Worm (Caenorhabditis elegans) whole organism, late embryonic: ENCODE data around the gene cest-26.

Source experiments
- ceh-19 ChIP-seq: fragments of 200-800 bp; sonication (Bioruptor generic); optimal IDR thresholded peaks from 2 replicates; lab custom pipeline; 2018; ENCODE audit warnings: mild to moderate bottlenecking, missing genetic modification characterization, missing compliant biosample characterization
- lin-11 ChIP-seq: fragments of 200-800 bp; sonication (Bioruptor generic); optimal IDR thresholded peaks from 2 replicates; lab custom pipeline; 2018; ENCODE audit warnings: mild to moderate bottlenecking, missing genetic modification characterization, missing compliant biosample characterization
- nfya-1 ChIP-seq: sonication (generic microtip); optimal IDR thresholded peaks from 2 replicates; lab custom pipeline; 2017; ENCODE audit warnings: missing genetic modification characterization, mild to moderate bottlenecking, missing compliant biosample characterization, antibody characterized with exemption, moderate library complexity
- pag-3 ChIP-seq: sonication (generic microtip); optimal IDR thresholded peaks from 2 replicates; lab custom pipeline; 2016; ENCODE audit warnings: missing compliant biosample characterization, missing genetic modification characterization, borderline replicate concordance
- pat-9 ChIP-seq: fragments of 200-800 bp; sonication (Bioruptor generic); optimal IDR thresholded peaks from 2 replicates; lab custom pipeline; 2018; ENCODE audit warnings: mild to moderate bottlenecking, missing genetic modification characterization, moderate library complexity, missing compliant biosample characterization
- pha-2 ChIP-seq: sonication (generic microtip); optimal IDR thresholded peaks from 2 replicates; lab custom pipeline; 2017; ENCODE audit warnings: mild to moderate bottlenecking, missing genetic modification characterization, missing compliant biosample characterization
- pha-4 ChIP-seq: fragments of 150-350 bp; optimal IDR thresholded peaks from 2 replicates; lab custom pipeline; 2018; ENCODE audit warnings: missing biosample characterization, missing genetic modification reagents, missing genetic modification characterization
- rnt-1 ChIP-seq: sonication (generic microtip); optimal IDR thresholded peaks from 2 replicates; lab custom pipeline; 2016; ENCODE audit warnings: missing genetic modification characterization, missing compliant biosample characterization
- unc-55 ChIP-seq: sonication (generic microtip); optimal IDR thresholded peaks from 2 replicates; lab custom pipeline; 2017; ENCODE audit warnings: missing biosample characterization, missing genetic modification reagents, missing genetic modification characterization

DNA sequence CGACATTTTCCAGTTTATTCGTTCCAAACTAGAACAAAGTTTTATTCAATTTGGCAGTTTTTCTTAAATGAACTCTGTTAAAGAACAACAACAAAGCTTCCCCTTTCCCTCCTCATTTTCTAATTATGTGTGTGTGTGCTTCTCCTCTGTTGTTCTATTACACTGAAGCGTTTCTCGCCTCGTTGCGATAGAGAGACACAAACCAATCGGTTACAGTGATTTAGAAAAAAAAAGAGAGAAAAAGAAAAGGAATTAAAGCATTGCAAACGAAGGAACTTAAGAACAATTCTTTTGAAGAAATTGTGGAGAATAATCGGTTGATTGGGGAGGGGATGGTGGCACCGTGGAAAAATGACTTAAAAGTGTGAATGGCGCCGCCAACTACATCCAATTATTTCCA is at the start of gene cest-26:
- TF ChIP-seq pha-2 (tag; lab: Kevin White, UChicago) (no peak), lin-11 (tag; lab: Kevin White, UChicago) (no peak), pat-9 (tag; lab: Kevin White, UChicago) (no peak), pag-3 (tag; lab: Kevin White, UChicago) (no peak), pha-4 (tag; lab: Kevin White, UChicago) (no peak), unc-55 (GFP tag; lab: Kevin White, UChicago) (no peak), ceh-19 (GFP tag; lab: Kevin White, UChicago) (no peak), nfya-1 (tag; lab: Kevin White, UChicago) (no peak), rnt-1 (tag; lab: Kevin White, UChicago) (no peak)
